Fruit fly (Drosophila melanogaster) whole organism, wandering third instar larva: ENCODE measurements around the gene CG16826.

ENCODE experiments used
- Abd-B ChIP-seq: fragments of >200 bp; optimal IDR thresholded peaks from 2 replicates; lab custom pipeline; 2017; ENCODE audit warnings: missing biosample characterization, missing genetic modification characterization
- CG9705 ChIP-seq: fragments of 200-800 bp; sonication (Bioruptor generic); optimal IDR thresholded peaks from 2 replicates; lab custom pipeline; 2018; ENCODE audit warnings: missing biosample characterization, mild to moderate bottlenecking, missing genetic modification characterization
- Dfd ChIP-seq: fragments of >200 bp; optimal IDR thresholded peaks from 2 replicates; lab custom pipeline; 2017; ENCODE audit warnings: missing biosample characterization, missing genetic modification characterization
- Hnf4 ChIP-seq: fragments of 200-800 bp; sonication (Bioruptor generic); optimal IDR thresholded peaks from 2 replicates; lab custom pipeline; 2016; ENCODE audit warnings: missing biosample characterization, mild to moderate bottlenecking, missing genetic modification characterization
- Myc ChIP-seq: fragments of >200 bp; optimal IDR thresholded peaks from 2 replicates; lab custom pipeline; 2017
- brk ChIP-seq: fragments of 200-800 bp; sonication (Bioruptor generic); optimal IDR thresholded peaks from 2 replicates; lab custom pipeline; 2016; ENCODE audit warnings: missing biosample characterization, mild to moderate bottlenecking, missing genetic modification characterization
- dl ChIP-seq, 2 experiments: fragments of 175-275, 200-275 bp in 1 of 2; fragments of 200-275 bp in 1 of 2; sonication (Bioruptor generic); optimal IDR thresholded peaks; lab custom pipeline; 2018; ENCODE audit warnings: mild to moderate bottlenecking in 2 of 2, missing biosample characterization in 2 of 2, missing genetic modification characterization in 2 of 2, moderate library complexity in 2 of 2; ENCODE audit not compliant: partially characterized antibody in 2 of 2, insufficient read depth in 1 of 2
- dsf ChIP-seq: sonication (Bioruptor generic); optimal IDR thresholded peaks from 2 replicates; lab custom pipeline; 2016; ENCODE audit warnings: missing biosample characterization, missing genetic modification characterization, borderline replicate concordance
- foxo ChIP-seq, 2 experiments: fragments of 200-800 bp; sonication (Bioruptor generic); optimal IDR thresholded peaks; 2 replicates in 1 of 2; 3 replicates in 1 of 2; lab custom pipeline; 2016 to 2017; ENCODE audit warnings: missing biosample characterization in 2 of 2, missing genetic modification characterization in 2 of 2
- h ChIP-seq: fragments of 200-800 bp; sonication (Bioruptor generic); optimal IDR thresholded peaks from 3 replicates; lab custom pipeline; 2016; ENCODE audit warnings: missing biosample characterization, mild to moderate bottlenecking, missing genetic modification characterization
- pan ChIP-seq: fragments of >200 bp; optimal IDR thresholded peaks from 2 replicates; lab custom pipeline; 2017
- psq ChIP-seq: fragments of 200-800 bp; sonication (Bioruptor generic); optimal IDR thresholded peaks from 3 replicates; lab custom pipeline; 2017; ENCODE audit warnings: missing biosample characterization, mild to moderate bottlenecking, missing genetic modification characterization, moderate library complexity

DNA sequence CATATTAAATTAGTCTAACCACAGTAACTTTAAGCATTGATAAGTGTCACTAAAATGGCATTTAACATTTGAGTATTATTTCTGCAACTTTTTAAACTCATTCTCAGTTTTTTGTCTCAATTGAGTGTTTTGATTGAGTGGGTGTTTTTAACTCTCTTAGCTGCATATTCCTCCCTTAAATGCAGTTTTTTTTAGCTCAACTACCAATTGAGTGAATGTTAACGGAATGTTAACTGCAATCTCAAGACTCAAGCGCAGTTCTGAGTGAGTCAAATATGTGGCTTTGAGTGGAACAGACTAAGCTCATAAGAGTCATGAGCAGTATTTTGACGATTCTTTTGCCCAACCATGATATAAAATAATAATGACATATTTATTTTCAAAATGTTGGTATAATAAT, 15.4 kb downstream of the CG16826 start:
- TF ChIP-seq foxo (GFP tag; optimal IDR thresholded peaks at IDR 0.05; lab: Kevin White, UChicago): no peak
- no peak for TF ChIP-seq CG9705 (GFP tag; lab: Kevin White, UChicago)
- no peak for TF ChIP-seq dl (GFP tag; optimal IDR thresholded peaks at IDR 0.05; lab: Kevin White, UChicago; ENCODE audit: insufficient read depth in 1 of 2, partially characterized antibody in 2 of 2)
- no peak for TF ChIP-seq Dfd (GFP tag; lab: Kevin White, UChicago)
- TF ChIP-seq h (GFP tag; lab: Kevin White, UChicago): no peak
- TF ChIP-seq dsf (GFP tag; lab: Kevin White, UChicago): no peak
- TF ChIP-seq psq (GFP tag; lab: Kevin White, UChicago): no peak
- no peak for TF ChIP-seq Myc (lab: Kevin White, UChicago)
- no peak for TF ChIP-seq Hnf4 (GFP tag; lab: Kevin White, UChicago)
- TF ChIP-seq Abd-B (GFP tag; lab: Kevin White, UChicago): no peak
- TF ChIP-seq brk (GFP tag; lab: Kevin White, UChicago): no peak
- TF ChIP-seq pan: no peak
